Worm (Caenorhabditis elegans): ENCODE data around the gene emc-2.
A peak's percentile ranks its signal among the peaks of the same experiment; 100 is the strongest.

emc-2 gene

DNA sequence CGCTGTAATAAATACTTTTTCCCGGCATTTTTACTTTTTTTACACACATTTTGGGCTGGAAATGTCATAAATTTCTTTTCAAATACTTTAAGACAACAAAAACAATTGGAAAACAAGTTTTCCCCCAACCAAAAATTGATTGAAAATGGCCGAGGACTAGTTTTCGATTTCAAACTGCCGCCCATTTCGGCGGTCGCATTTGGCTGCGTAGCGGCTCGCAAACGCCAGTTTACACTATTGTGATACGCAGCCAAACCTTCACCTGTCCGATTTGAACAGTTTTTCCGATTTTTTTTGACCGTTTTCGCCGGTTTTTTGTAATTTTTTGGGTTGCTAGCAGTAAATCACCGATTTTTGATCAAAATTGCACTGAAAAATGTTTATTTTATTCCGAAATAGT lies 14.5 kb upstream of the emc-2 start (continued):
- TF ChIP-seq pag-3 (tag; optimal IDR thresholded peaks at IDR 0.05; ENCODE audit: borderline replicate concordance, insufficient read depth) = no peak
- peak; percentile 67 for TF ChIP-seq efl-3 (GFP tag; optimal IDR thresholded peaks at IDR 0.05)
- TF ChIP-seq mab-9 (GFP tag; IDR thresholded peaks at IDR 0.05) = peak; percentile 90
- peak; percentile 98 for TF ChIP-seq lin-13 (GFP tag; optimal IDR thresholded peaks at IDR 0.05)
- no peak for TF ChIP-seq nhr-12 (tag; optimal IDR thresholded peaks at IDR 0.05)
- peak; percentile 96 for TF ChIP-seq swsn-7 (tag; optimal IDR thresholded peaks at IDR 0.05)
- TF ChIP-seq vab-15 (tag; optimal IDR thresholded peaks at IDR 0.05) = peak; percentile 91
- TF ChIP-seq nhr-76 (tag; optimal IDR thresholded peaks at IDR 0.05) = no peak
- TF ChIP-seq zag-1 (tag; optimal IDR thresholded peaks at IDR 0.05) = no peak
- TF ChIP-seq efl-1 (optimal IDR thresholded peaks at IDR 0.05) = peak; percentile 96 to 99
- TF ChIP-seq efl-1 (GFP tag; optimal IDR thresholded peaks at IDR 0.05 in 1 of 2) = peak; percentile 99 to 100
- peak; percentile 84 for TF ChIP-seq C04F5.9 (tag; optimal IDR thresholded peaks at IDR 0.05)
- peak; percentile 98 to 99 (median 99) for TF ChIP-seq dpl-1 (GFP tag; optimal IDR thresholded peaks at IDR 0.05)
- peak; percentile 85 for TF ChIP-seq lin-39 (tag; optimal IDR thresholded peaks at IDR 0.05)
- TF ChIP-seq dsc-1 (tag; optimal IDR thresholded peaks at IDR 0.05) = peak; percentile 95
- TF ChIP-seq C16A3.4 (tag; optimal IDR thresholded peaks at IDR 0.05) = peak; percentile 98
- peak; percentile 98 for TF ChIP-seq rnt-1 (tag; optimal IDR thresholded peaks at IDR 0.05)
- no peak for TF ChIP-seq sptf-1 (tag; optimal IDR thresholded peaks at IDR 0.05)
- peak; percentile 94 for TF ChIP-seq tbx-2 (tag; optimal IDR thresholded peaks at IDR 0.05)
- peak; percentile 78 for TF ChIP-seq hpl-2 (GFP tag; optimal IDR thresholded peaks at IDR 0.05)
- TF ChIP-seq grh-1 (GFP tag; IDR thresholded peaks at IDR 0.05) = peak; percentile 97
- TF ChIP-seq elt-3 (tag; optimal IDR thresholded peaks at IDR 0.05) = peak; percentile 87 to 96 (median 96)
- peak; percentile 72 for TF ChIP-seq ama-1 (optimal IDR thresholded peaks at IDR 0.05)
- peak; percentile 80 for TF ChIP-seq aha-1 (tag; optimal IDR thresholded peaks at IDR 0.05)
- peak; percentile 88 for TF ChIP-seq blmp-1 (tag; optimal IDR thresholded peaks at IDR 0.05)
- TF ChIP-seq nhr-84 (tag; optimal IDR thresholded peaks at IDR 0.05) = peak; percentile 72
- peak; percentile 94 for TF ChIP-seq isw-1 (GFP tag; IDR thresholded peaks at IDR 0.05)
- peak; percentile 96 to 98 (median 97) for TF ChIP-seq ceh-82 (tag; optimal IDR thresholded peaks at IDR 0.05)
- peak; percentile 84 for TF ChIP-seq fkh-10 (GFP tag; optimal IDR thresholded peaks at IDR 0.05)
- peak; percentile 88 for TF ChIP-seq irx-1 (tag; optimal IDR thresholded peaks at IDR 0.05)
- TF ChIP-seq hlh-4 (tag; optimal IDR thresholded peaks at IDR 0.05) = no peak
- TF ChIP-seq lin-15B (tag; optimal IDR thresholded peaks at IDR 0.05) = peak; percentile 96
- TF ChIP-seq sox-4 (tag; optimal IDR thresholded peaks at IDR 0.05) = peak; percentile 75
- no peak for TF ChIP-seq ets-5 (GFP tag; IDR thresholded peaks at IDR 0.05)
- TF ChIP-seq nhr-237 (tag; optimal IDR thresholded peaks at IDR 0.05) = peak; percentile 84
- peak; percentile 98 for TF ChIP-seq fkh-8 (tag; optimal IDR thresholded peaks at IDR 0.05)
- peak; percentile 92 for TF ChIP-seq pax-3 (tag; optimal IDR thresholded peaks at IDR 0.05)
- no peak for TF ChIP-seq egl-27 (tag; optimal IDR thresholded peaks at IDR 0.05)
- peak; percentile 93 for TF ChIP-seq unc-86 (tag; optimal IDR thresholded peaks at IDR 0.05)
- TF ChIP-seq tlp-1 (tag; optimal IDR thresholded peaks at IDR 0.05) = no peak
- no peak for TF ChIP-seq unc-62 (GFP tag; optimal IDR thresholded peaks at IDR 0.05)
- TF ChIP-seq fos-1 (tag; optimal IDR thresholded peaks at IDR 0.05) = peak; percentile 89
- peak; percentile 96 for TF ChIP-seq nhr-19 (GFP tag; conservative IDR thresholded peaks at IDR 0.05)
- TF ChIP-seq nhr-71 (tag; optimal IDR thresholded peaks at IDR 0.05) = peak; percentile 98

DNA sequence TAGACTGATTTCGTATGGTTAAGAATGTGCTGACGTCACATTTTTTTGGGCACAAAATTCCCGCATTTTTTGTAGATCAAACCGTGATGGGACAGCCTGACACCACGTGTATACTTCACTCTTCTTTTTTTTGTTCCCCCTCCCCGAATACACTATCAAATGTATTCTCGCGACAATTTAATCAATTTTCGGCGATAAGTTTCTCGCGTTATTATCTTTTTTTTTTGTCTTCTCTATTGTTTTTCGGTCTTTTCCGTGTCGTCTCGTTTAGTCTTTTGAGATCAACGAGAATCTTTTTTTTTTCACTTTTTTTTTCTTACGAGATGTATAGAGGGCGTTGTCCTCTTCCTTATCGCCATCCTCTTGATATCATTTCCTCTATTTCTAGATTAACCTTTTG lies 9.3 kb upstream of the emc-2 start:
- TF ChIP-seq nhr-20 (tag; optimal IDR thresholded peaks at IDR 0.05) = peak; percentile 47
- TF ChIP-seq ets-5 (GFP tag; IDR thresholded peaks at IDR 0.05) = no peak
- no peak for TF ChIP-seq rnt-1 (tag; optimal IDR thresholded peaks at IDR 0.05)
- TF ChIP-seq fos-1 (tag; optimal IDR thresholded peaks at IDR 0.05) = no peak
- no peak for TF ChIP-seq pqm-1 (tag; optimal IDR thresholded peaks at IDR 0.05)
- TF ChIP-seq nhr-11 (tag; optimal IDR thresholded peaks at IDR 0.05) = no peak
- TF ChIP-seq elt-3 (tag; optimal IDR thresholded peaks at IDR 0.05) = peak in 3 of 6 experiments; percentile 7 to 65 (median 17)
- TF ChIP-seq nhr-85 (tag) = peak; percentile 64
- TF ChIP-seq nhr-28 (tag; optimal IDR thresholded peaks at IDR 0.05) = no peak
- no peak for TF ChIP-seq mep-1 (tag; optimal IDR thresholded peaks at IDR 0.05)
- TF ChIP-seq swsn-7 (tag; optimal IDR thresholded peaks at IDR 0.05) = no peak
- no peak for TF ChIP-seq mef-2 (tag; optimal IDR thresholded peaks at IDR 0.05)
- no peak for TF ChIP-seq unc-62 (GFP tag; optimal IDR thresholded peaks at IDR 0.05)
- no peak for TF ChIP-seq irx-1 (tag; optimal IDR thresholded peaks at IDR 0.05)
- no peak for TF ChIP-seq hlh-17 (GFP tag; optimal IDR thresholded peaks at IDR 0.05; ENCODE audit: borderline replicate concordance)
- TF ChIP-seq unc-130 (tag; optimal IDR thresholded peaks at IDR 0.05) = no peak
- no peak for TF ChIP-seq F16B12.6 (tag; optimal IDR thresholded peaks at IDR 0.05)
- no peak for TF ChIP-seq ceh-8 (GFP tag; optimal IDR thresholded peaks at IDR 0.05)
- peak in 2 of 3 experiments; percentile 25 to 28 for TF ChIP-seq dpl-1 (GFP tag; optimal IDR thresholded peaks at IDR 0.05)

All from whole organism, L1 larva.